Fruit fly (Drosophila melanogaster) whole organism, prepupa: Measurements from ENCODE around the gene CG1575.

ENCODE experiments used
- fd59A ChIP-seq: fragments of 200-800 bp; sonication (Bioruptor generic); optimal IDR thresholded peaks from 2 replicates; lab custom pipeline; 2017; ENCODE audit warnings: missing biosample characterization, mild to moderate bottlenecking, missing genetic modification characterization, missing genetic modification reagents
- vri ChIP-seq: fragments of 200-800 bp; sonication (Bioruptor generic); optimal IDR thresholded peaks from 3 replicates; lab custom pipeline; 2016; ENCODE audit warnings: missing biosample characterization, mild to moderate bottlenecking, missing genetic modification characterization

DNA sequence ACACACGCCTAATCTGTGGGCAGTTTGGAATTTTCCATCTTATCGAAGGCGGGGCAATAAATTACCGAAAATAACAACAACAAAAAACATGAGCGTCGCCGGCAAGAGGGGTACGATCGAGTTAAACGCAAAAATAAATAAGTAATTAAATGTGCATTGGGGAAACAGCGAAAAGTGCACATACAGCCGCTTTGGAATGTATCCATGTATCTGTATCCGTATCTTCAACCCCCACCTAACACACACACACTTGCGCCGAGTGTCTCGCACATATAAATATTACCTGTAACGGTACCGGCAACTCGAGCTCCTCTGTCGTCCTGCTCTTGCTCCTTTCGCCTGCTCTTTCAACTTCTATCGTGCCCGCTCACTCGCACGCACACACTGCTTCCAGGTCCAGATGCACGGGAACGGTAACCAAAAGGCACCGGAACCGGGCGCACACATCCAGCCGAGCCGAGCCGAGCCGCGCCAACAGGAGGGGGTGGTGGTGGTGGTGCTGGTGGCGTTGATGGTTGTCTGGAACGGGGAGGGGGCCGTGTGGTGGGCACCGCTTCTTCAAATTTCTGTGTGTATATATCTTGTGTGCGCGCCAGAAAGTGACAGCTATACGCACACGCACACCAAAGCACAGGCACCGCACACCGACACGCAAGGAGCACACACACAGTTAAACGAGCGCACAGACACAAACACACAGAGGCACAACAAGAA, 24.7 kb downstream of the CG1575 start:
- TF ChIP-seq fd59A (GFP tag; lab: Kevin White, UChicago) (no peak), vri (GFP tag; lab: Kevin White, UChicago) (peak; percentile 54)
